Fruit fly (Drosophila melanogaster): ENCODE results near the gene CG42502.

The CG42502 gene

DNA sequence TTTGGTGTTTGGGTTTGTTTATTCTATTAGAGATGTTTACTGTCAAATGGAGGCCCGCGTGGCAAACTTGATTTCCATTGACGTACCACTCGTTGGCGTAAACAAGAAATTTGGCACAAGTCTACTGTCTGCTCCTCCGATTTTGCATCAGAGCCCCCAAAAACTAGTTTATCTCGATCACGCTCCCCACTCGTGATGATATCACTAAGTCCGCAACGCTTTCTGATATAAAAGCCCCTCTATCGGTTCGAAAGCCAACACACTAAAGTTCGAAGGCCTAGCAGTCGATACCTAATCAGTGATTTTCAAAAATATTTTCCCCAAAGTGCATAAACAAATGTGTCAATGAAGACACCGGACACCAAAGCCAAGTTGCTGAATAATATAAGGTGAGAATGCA, 1.7 kb upstream of the CG42502 start:
- TF ChIP-seq pan (optimal IDR thresholded peaks at IDR 0.05) (no peak), Rel (GFP tag; optimal IDR thresholded peaks at IDR 0.05) (no peak), Rel (tag; optimal IDR thresholded peaks at IDR 0.05) (no peak), foxo (GFP tag; optimal IDR thresholded peaks at IDR 0.05) (no peak), Vsx2 (GFP tag; optimal IDR thresholded peaks at IDR 0.05; ENCODE audit: partially characterized antibody) (no peak), Myc (optimal IDR thresholded peaks at IDR 0.05) (no peak), Abd-B (GFP tag; optimal IDR thresholded peaks at IDR 0.05) (no peak), sage (GFP tag; optimal IDR thresholded peaks at IDR 0.05) (no peak)

DNA sequence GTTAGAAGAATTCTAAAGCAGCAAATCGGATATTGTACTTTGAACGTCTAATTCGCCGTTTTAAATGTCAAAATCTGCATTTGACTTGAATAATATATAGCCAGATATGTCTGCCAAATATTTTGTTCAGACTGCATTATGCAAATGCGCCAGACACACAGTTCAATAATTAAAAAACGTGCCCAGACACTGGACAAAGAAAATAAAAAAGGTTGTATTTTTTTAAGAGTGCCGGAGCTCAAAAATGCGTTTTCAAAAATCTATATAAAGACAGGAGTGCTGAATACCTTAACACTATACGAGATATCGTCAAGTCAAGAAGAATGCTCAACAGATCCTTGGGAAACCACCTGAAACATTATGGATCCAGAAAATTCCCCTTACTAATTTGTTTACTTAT, 1.3 kb upstream of the CG42502 start, which contains the start of the genes CG17325 and CG42305:
CG17325 (plus strand) TSS at position 301 of the 400 bp plus-strand sequence.
CG42305 (plus strand) TSS at position 301 of the 400 bp plus-strand sequence.
- TF ChIP-seq jim (GFP tag; optimal IDR thresholded peaks at IDR 0.05) (no peak), psq (GFP tag; optimal IDR thresholded peaks at IDR 0.05) (no peak), br (GFP tag; optimal IDR thresholded peaks at IDR 0.05) (no peak), CG9705 (GFP tag; optimal IDR thresholded peaks at IDR 0.05) (no peak), sage (GFP tag; optimal IDR thresholded peaks at IDR 0.05) (no peak), CrebA (GFP tag; optimal IDR thresholded peaks at IDR 0.05; ENCODE audit: borderline replicate concordance) (no peak), rgr (GFP tag; optimal IDR thresholded peaks at IDR 0.05) (no peak), sv (GFP tag; optimal IDR thresholded peaks at IDR 0.05) (no peak), Mio (GFP tag; optimal IDR thresholded peaks at IDR 0.05) (no peak), Dif (GFP tag; optimal IDR thresholded peaks at IDR 0.05; ENCODE audit: partially characterized antibody) (no peak), pan (optimal IDR thresholded peaks at IDR 0.05) (no peak), tai (GFP tag; optimal IDR thresholded peaks at IDR 0.05) (no peak), dmrt93B (GFP tag; optimal IDR thresholded peaks at IDR 0.05) (no peak), brk (GFP tag; optimal IDR thresholded peaks at IDR 0.05) (no peak), OdsH (GFP tag; optimal IDR thresholded peaks at IDR 0.05) (no peak), GATAd (GFP tag; optimal IDR thresholded peaks at IDR 0.05) (no peak), Dfd (GFP tag; optimal IDR thresholded peaks at IDR 0.05) (no peak), Myc (optimal IDR thresholded peaks at IDR 0.05) (no peak)

DNA sequence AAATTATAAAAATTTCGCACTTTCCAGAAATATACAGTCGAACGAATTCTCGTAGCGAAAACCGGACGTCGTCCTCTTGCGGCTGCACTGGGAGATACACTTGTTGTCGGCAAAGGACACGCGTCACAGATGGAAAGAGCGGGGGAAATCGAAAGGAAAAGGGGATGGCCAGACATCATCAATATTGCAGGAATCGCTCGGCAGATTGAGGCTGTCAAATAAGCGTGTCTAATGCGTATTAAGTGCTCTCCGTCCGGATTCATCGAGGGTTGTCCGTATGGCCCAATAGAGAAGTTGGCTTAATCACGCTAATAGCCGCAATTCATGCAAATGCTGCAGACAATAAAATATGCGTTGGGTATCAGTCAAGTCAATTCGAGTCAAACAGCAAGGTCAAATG, 1.6 kb downstream of the CG42502 start:
- TF ChIP-seq N (GFP tag; optimal IDR thresholded peaks at IDR 0.05) (no peak), Rel (GFP tag; optimal IDR thresholded peaks at IDR 0.05) (no peak), Rel (tag; optimal IDR thresholded peaks at IDR 0.05) (no peak), tai (GFP tag; optimal IDR thresholded peaks at IDR 0.05) (no peak), HLH106 (tag; optimal IDR thresholded peaks at IDR 0.05) (no peak), Sp1 (GFP tag; optimal IDR thresholded peaks at IDR 0.05) (no peak), Hr78 (GFP tag; optimal IDR thresholded peaks at IDR 0.05) (no peak), fru (GFP tag; optimal IDR thresholded peaks at IDR 0.05) (no peak), sv (GFP tag; optimal IDR thresholded peaks at IDR 0.05) (no peak), woc (GFP tag; optimal IDR thresholded peaks at IDR 0.05) (no peak), h (GFP tag; optimal IDR thresholded peaks at IDR 0.05) (no peak), dmrt93B (GFP tag; optimal IDR thresholded peaks at IDR 0.05) (no peak), Hnf4 (GFP tag; optimal IDR thresholded peaks at IDR 0.05) (no peak), Mio (GFP tag; optimal IDR thresholded peaks at IDR 0.05) (no peak), CG32264 (GFP tag; optimal IDR thresholded peaks at IDR 0.05) (no peak), Dif (GFP tag; optimal IDR thresholded peaks at IDR 0.05; ENCODE audit: partially characterized antibody) (no peak), Myc (optimal IDR thresholded peaks at IDR 0.05) (no peak), ey (GFP tag; optimal IDR thresholded peaks at IDR 0.05) (no peak), dsf (GFP tag; optimal IDR thresholded peaks at IDR 0.05; ENCODE audit: borderline replicate concordance) (no peak), OdsH (GFP tag; optimal IDR thresholded peaks at IDR 0.05) (no peak)

DNA sequence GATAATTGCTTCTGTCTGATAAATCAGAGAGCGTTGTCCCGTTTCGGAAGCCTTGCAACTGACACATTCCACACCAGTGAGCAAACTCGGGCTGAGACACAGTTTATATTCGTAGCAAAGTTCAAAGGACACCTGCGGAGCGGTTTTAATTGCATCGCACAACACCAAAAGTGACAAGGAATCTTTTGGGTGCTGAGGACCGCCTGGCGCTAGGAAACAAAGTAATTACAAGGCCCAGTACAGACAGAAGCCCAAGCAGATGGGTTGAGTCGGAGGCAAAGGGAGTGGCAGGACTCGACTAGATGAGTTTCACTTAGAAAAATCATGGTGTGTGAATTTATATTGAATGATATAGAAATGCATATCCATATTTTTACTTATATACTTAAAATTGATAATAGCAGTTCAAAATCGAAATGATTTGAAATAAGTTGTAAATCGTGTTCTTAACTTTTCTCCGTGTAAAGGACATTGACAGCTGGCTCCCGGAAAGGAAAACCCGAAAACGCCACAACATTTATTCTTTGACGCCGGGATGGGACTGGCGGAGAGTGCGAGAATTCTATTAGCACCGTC, 2.2 kb downstream of the CG42502 start:
- TF ChIP-seq sage (GFP tag; optimal IDR thresholded peaks at IDR 0.05), result no peak
